Worm (Caenorhabditis elegans): ENCODE measurements around the gene nhr-21.

The nhr-21 gene

DNA sequence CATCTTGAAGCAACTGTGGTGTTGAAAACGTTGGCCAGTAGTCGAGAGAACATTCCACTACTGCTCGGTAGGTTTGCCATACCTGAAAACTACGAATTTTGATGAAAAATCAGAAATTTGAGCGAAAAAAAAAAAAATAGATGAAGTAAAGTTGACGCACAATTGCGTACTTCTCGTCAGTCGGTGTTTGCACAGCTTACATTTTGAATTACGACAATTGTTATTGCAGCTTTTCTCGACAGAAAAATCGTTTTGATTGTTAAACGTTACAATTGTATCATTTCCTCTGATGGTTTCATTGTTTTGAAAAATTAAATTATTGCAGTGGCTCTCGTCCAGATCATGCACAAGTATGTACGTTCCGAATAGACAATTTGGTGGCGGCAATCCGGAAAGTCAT, 29.0 kb upstream of the nhr-21 start, which contains the start of the genes F45E12.5 and cnep-1:
F45E12.5 (minus strand) TSS at position 93 of the 400 bp plus-strand sequence.
cnep-1 (plus strand) TSS at position 326 of the 400 bp plus-strand sequence.
- TF ChIP-seq ztf-16 (tag; optimal IDR thresholded peaks at IDR 0.05) (no peak), pat-9 (tag; optimal IDR thresholded peaks at IDR 0.05) (no peak)

DNA sequence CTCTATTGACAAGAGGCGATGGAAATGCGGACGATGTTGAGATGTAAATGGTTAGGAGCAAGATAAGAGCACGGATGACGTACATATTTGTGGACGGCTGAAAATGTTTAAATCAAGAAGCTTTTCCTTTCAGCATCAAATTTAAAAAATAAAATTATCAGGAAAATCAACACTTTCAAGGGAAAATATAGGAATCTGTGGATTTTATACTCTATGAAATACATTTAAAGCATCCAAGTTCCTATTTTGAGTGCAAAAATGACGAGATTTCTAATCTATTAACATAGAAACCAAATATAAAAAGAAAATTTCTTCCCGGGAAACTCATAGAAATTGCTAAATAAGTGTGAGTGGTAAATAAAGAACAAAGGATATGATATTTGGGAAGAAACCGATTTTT, 24.9 kb upstream of the nhr-21 start, which contains the start of gene F45E12.6:
F45E12.6 (minus strand) TSS at position 101 of the 400 bp plus-strand sequence.
- TF ChIP-seq ceh-30 (tag; optimal IDR thresholded peaks at IDR 0.05) (no peak), F13H6.1 (tag; optimal IDR thresholded peaks at IDR 0.05) (no peak), ceh-48 (tag; optimal IDR thresholded peaks at IDR 0.05) (no peak), Y22D7AL.16 (tag; optimal IDR thresholded peaks at IDR 0.05) (no peak), npax-4 (tag; optimal IDR thresholded peaks at IDR 0.05) (no peak), ceh-34 (tag; optimal IDR thresholded peaks at IDR 0.05) (no peak)

ce11 chrII:7317468-7317867, 21.6 kb upstream of the nhr-21 start, which contains the start of gene F21D12.2:
F21D12.2 (plus strand) TSS chrII:7317768.
- TF ChIP-seq ceh-22 (tag; optimal IDR thresholded peaks at IDR 0.05) (no peak), pha-2 (tag; optimal IDR thresholded peaks at IDR 0.05) (no peak), ceh-48 (tag; optimal IDR thresholded peaks at IDR 0.05) (no peak), ceh-34 (tag; optimal IDR thresholded peaks at IDR 0.05) (no peak), elt-4 (tag; optimal IDR thresholded peaks at IDR 0.05) (no peak), mec-3 (tag; optimal IDR thresholded peaks at IDR 0.05; ENCODE audit: borderline replicate concordance) (no peak), npax-4 (tag; optimal IDR thresholded peaks at IDR 0.05) (no peak), pag-3 (tag; optimal IDR thresholded peaks at IDR 0.05; ENCODE audit: borderline replicate concordance) (no peak), ceh-30 (tag; optimal IDR thresholded peaks at IDR 0.05) (no peak), dmd-4 (tag; optimal IDR thresholded peaks at IDR 0.05; ENCODE audit: borderline replicate concordance) (no peak), pqm-1 (tag; optimal IDR thresholded peaks at IDR 0.05) (no peak), madf-2 (tag; optimal IDR thresholded peaks at IDR 0.05) (no peak)

DNA sequence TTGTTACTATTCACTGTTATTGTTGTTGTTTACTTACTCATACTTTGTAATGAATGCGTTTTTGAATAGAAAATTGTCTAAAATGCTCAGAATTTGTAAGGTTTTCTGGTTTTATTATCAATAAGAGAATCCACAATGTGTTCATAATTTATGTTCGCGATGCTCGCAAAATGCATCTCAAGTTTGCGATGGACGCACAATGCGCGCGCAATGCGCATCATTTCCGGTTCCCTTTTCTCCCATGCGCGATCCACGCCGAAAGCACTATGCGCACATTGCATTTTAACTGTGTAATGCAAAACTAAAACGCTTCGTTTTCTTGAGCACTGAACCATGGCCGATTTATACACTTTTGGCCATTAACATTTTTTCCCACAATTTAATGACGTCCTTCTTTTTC, 19.6 kb upstream of the nhr-21 start:
- no peak for TF ChIP-seq nhr-11 (tag; optimal IDR thresholded peaks at IDR 0.05)
- no peak for TF ChIP-seq pag-3 (tag; optimal IDR thresholded peaks at IDR 0.05; ENCODE audit: borderline replicate concordance)
- no peak for TF ChIP-seq npax-4 (tag; optimal IDR thresholded peaks at IDR 0.05)
- no peak for TF ChIP-seq ahr-1 (tag; optimal IDR thresholded peaks at IDR 0.05)
- no peak for TF ChIP-seq ceh-45 (GFP tag; IDR thresholded peaks at IDR 0.05)
- no peak for TF ChIP-seq tbx-2 (tag; optimal IDR thresholded peaks at IDR 0.05)
- no peak for TF ChIP-seq unc-42 (tag; optimal IDR thresholded peaks at IDR 0.05)
- no peak for TF ChIP-seq hlh-13 (GFP tag; optimal IDR thresholded peaks at IDR 0.05)
- no peak for TF ChIP-seq C08G9.2 (tag; optimal IDR thresholded peaks at IDR 0.05)
- TF ChIP-seq che-1 (tag; optimal IDR thresholded peaks at IDR 0.05), result no peak
- no peak for TF ChIP-seq ceh-2 (tag; optimal IDR thresholded peaks at IDR 0.05)
- no peak for TF ChIP-seq fax-1 (tag; optimal IDR thresholded peaks at IDR 0.05)
- no peak for TF ChIP-seq elt-2 (tag; optimal IDR thresholded peaks at IDR 0.05)
- TF ChIP-seq ceh-22 (tag; optimal IDR thresholded peaks at IDR 0.05), result no peak
- TF ChIP-seq ceh-48 (tag; optimal IDR thresholded peaks at IDR 0.05), result no peak
- TF ChIP-seq ceh-24 (tag; optimal IDR thresholded peaks at IDR 0.05), result no peak
- TF ChIP-seq rnt-1 (tag; optimal IDR thresholded peaks at IDR 0.05), result no peak
- no peak for TF ChIP-seq ets-4 (tag; optimal IDR thresholded peaks at IDR 0.05)

- no peak for TF ChIP-seq pat-9 (tag; optimal IDR thresholded peaks at IDR 0.05)
- peak; percentile 66 for TF ChIP-seq ceh-18 (tag; optimal IDR thresholded peaks at IDR 0.05)
These were observed 15.7 kb upstream of the nhr-21 start for ce11 chrII:7323317-7323716.

ce11 chrII:7323925-7324324, 15.1 kb upstream of the nhr-21 start, which contains the start of gene F21D12.3:
F21D12.3 (minus strand) TSS chrII:7324025.
- TF ChIP-seq hlh-30 (tag; optimal IDR thresholded peaks at IDR 0.05; ENCODE audit: insufficient read depth) (no peak), hlh-15 (tag; optimal IDR thresholded peaks at IDR 0.05) (no peak), ceh-6 (GFP tag; optimal IDR thresholded peaks at IDR 0.05) (no peak), zip-5 (tag; optimal IDR thresholded peaks at IDR 0.05) (no peak), elt-2 (tag; optimal IDR thresholded peaks at IDR 0.05) (no peak), dmd-4 (tag; optimal IDR thresholded peaks at IDR 0.05; ENCODE audit: borderline replicate concordance) (no peak), mec-3 (tag; optimal IDR thresholded peaks at IDR 0.05; ENCODE audit: borderline replicate concordance) (no peak)

Data from whole organism, late embryonic.